Worm (Caenorhabditis elegans) whole organism, L4 larva: ENCODE results near the gene srlf-22.

Source experiments
- aly-2 ChIP-seq: sonication (generic microtip); optimal IDR thresholded peaks from 2 replicates; lab custom pipeline; 2018; ENCODE audit warnings: missing biosample characterization, missing genetic modification characterization
- ceh-44 ChIP-seq: fragments of 200-800 bp; sonication (Bioruptor generic); IDR thresholded peaks from 2 replicates; pipeline ENCODE4 v1.3.6; 2022; ENCODE audit warnings: missing genetic modification reagents, missing genetic modification characterization, missing compliant biosample characterization
- dpl-1 ChIP-seq: fragments of 150-350 bp; optimal IDR thresholded peaks from 2 replicates; lab custom pipeline; 2014; ENCODE audit warnings: missing biosample characterization, missing genetic modification reagents, missing genetic modification characterization
- lim-7 ChIP-seq: fragments of 200-800 bp; sonication (Bioruptor generic); IDR thresholded peaks from 2 replicates; pipeline ENCODE4 v1.3.6; 2022; ENCODE audit warnings: missing genetic modification characterization, missing compliant biosample characterization
- lsy-2 ChIP-seq, 2 experiments: fragments of 150-350 bp in 1 of 2; sonication (generic microtip) in 1 of 2; optimal IDR thresholded peaks; 2 replicates each; lab custom pipeline; 2014 to 2017; ENCODE audit warnings: missing biosample characterization in 2 of 2, missing genetic modification characterization in 2 of 2
- nhr-77 ChIP-seq: fragments of 150-350 bp; optimal IDR thresholded peaks from 2 replicates; lab custom pipeline; 2014; ENCODE audit warnings: missing biosample characterization, missing genetic modification characterization
- pha-4 ChIP-seq, 2 experiments: fragments of 150-350 bp in 1 of 2; fragments of 200-800 bp in 1 of 2; sonication (Bioruptor generic) in 1 of 2; IDR thresholded peaks in 1 of 2; optimal IDR thresholded peaks in 1 of 2; 2 replicates each; pipeline versions ENCODE4 v1.3.6 to Lab custom; 2014 to 2022; ENCODE audit warnings: missing genetic modification characterization in 2 of 2, missing genetic modification reagents in 2 of 2, missing biosample characterization in 1 of 2, missing compliant biosample characterization in 1 of 2

DNA sequence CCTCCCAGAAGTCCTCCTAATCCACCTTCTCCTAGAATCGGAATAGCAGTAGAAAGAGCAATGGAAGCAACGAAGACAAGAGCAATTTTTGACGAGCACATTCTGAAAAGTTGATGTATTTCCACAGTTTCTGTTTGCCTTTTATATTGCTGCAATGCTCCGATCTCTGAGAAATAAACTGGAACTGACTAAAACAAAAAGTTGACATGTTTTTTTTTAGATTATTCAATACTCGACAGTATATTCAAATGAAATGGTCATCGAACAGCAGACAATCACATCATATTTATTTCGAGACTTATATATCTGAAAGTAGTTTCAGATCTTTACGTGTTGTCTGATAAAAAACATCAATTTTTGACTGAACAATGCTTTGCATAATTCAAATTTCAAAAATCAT lies 512 bp upstream of the srlf-22 start, which contains the start of gene srlf-21:
- TF ChIP-seq dpl-1 (no peak), lsy-2 (tag; optimal IDR thresholded peaks at IDR 0.05; lab: Kevin White, UChicago) (no peak), aly-2 (tag; lab: Kevin White, UChicago) (no peak), lim-7 (no peak), nhr-77 (no peak), ceh-44 (GFP tag; lab: Robert Waterston, UW) (no peak), pha-4 (GFP tag; IDR thresholded peaks at IDR 0.05; lab: Robert Waterston, UW) (no peak), pha-4 (tag; optimal IDR thresholded peaks at IDR 0.05; lab: Kevin White, UChicago) (no peak)
